Fruit fly (Drosophila melanogaster) whole organism: ENCODE measurements around the gene pira.

Experiments
- CG8478 ChIP-seq: fragments of >200 bp; optimal IDR thresholded peaks from 2 replicates; lab custom pipeline; 2018; ENCODE audit warnings: inconsistent platforms
- Dll ChIP-seq: fragments of >200 bp; optimal IDR thresholded peaks from 2 replicates; lab custom pipeline; 2017
- pan ChIP-seq: fragments of >200 bp; optimal IDR thresholded peaks from 2 replicates; lab custom pipeline; 2017
- psq ChIP-seq: fragments of >200 bp; optimal IDR thresholded peaks from 2 replicates; lab custom pipeline; 2017

dm6 chrX:12764640-12765039 is 1.2 kb upstream of the pira start:
- no peak for TF ChIP-seq Dll (lab: Kevin White, UChicago)
- TF ChIP-seq pan: no peak
- TF ChIP-seq CG8478 (lab: Kevin White, UChicago): no peak
- TF ChIP-seq psq (lab: Kevin White, UChicago): no peak
